Fruit fly (Drosophila melanogaster): Measurements from ENCODE around the gene Pgd.

DNA sequence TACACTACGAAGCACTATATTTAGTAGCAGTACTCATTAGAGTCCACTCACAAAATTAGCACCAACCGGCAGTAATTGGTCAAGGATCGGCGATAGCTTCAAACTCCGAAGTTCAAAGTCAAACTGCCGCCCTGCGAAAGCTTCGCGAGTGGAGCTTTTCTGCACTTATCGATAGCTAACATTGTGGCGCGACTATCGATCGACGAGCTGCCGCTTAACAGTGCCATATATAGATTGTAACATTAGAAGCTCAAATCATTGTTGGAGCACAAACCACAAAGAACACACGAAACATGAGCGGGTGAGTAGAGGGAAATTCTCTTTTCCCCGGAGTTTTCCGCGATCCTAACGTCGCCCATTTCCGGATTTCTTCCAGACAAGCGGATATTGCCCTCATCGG lies at the start of gene Pgd:
- peak; percentile 31 for TF ChIP-seq Hr83 (GFP tag; optimal IDR thresholded peaks at IDR 0.05; ENCODE audit: poor library complexity, severe bottlenecking)
- TF ChIP-seq OdsH (GFP tag; optimal IDR thresholded peaks at IDR 0.05): no peak
- TF ChIP-seq Myc (optimal IDR thresholded peaks at IDR 0.05): no peak
- TF ChIP-seq psq (GFP tag; optimal IDR thresholded peaks at IDR 0.05): no peak
- no peak for TF ChIP-seq Jra (GFP tag; optimal IDR thresholded peaks at IDR 0.05)

All from whole organism, wandering third instar larva.